Fruit fly (Drosophila melanogaster): ENCODE results near the gene Dpck.

- TF ChIP-seq EcR (GFP tag; optimal IDR thresholded peaks at IDR 0.05) (no peak), psq (optimal IDR thresholded peaks at IDR 0.05) (no peak), Dll (optimal IDR thresholded peaks at IDR 0.05) (no peak)
Observed at dm6 chr3R:7104308-7104707, 22.3 kb downstream of the Dpck start.

Data from whole organism.